Fruit fly (Drosophila melanogaster): ENCODE results near the gene chas.
A peak's percentile ranks its signal among the peaks of the same experiment; 100 is the strongest.

The chas gene

dm6 chrX:17718927-17719691, 20.6 kb upstream of the chas start (continued):
- TF ChIP-seq CG18262 (tag; optimal IDR thresholded peaks at IDR 0.05): peak; percentile 27
- TF ChIP-seq aop (GFP tag; IDR thresholded peaks at IDR 0.05): no peak
- peak; percentile 22 for TF ChIP-seq CG10979 (tag; optimal IDR thresholded peaks at IDR 0.05)
- no peak for TF ChIP-seq kah (GFP tag; optimal IDR thresholded peaks at IDR 0.05)
- TF ChIP-seq Blimp-1 (GFP tag; optimal IDR thresholded peaks at IDR 0.05): peak; percentile 9
- TF ChIP-seq CG2678 (tag; optimal IDR thresholded peaks at IDR 0.05): peak; percentile 7

DNA sequence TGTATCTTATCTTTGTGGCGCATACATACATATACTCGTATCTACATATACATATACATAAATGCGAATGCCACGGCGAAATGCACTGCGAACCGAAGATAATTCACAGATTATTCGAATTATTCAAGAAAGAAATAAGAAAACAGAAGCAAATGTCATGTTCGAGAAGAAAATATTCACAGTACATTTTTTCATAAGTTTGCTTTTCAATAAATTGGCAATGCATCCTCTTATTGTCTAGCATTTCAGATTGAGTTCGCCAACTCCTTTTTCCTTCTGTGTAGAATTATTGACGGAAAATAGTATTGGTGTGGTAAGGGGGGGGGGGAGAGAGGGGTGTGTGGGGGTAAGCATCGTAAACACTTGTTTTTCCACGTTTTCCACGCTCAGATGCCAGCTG, 19.9 kb upstream of the chas start:
- TF ChIP-seq H15 (GFP tag; IDR thresholded peaks at IDR 0.05) (no peak), CG5180 (GFP tag; optimal IDR thresholded peaks at IDR 0.05) (no peak), oc (tag; optimal IDR thresholded peaks at IDR 0.05) (no peak), Dad (GFP tag; optimal IDR thresholded peaks at IDR 0.05) (no peak), crp (GFP tag; optimal IDR thresholded peaks at IDR 0.05) (no peak), CG10462 (GFP tag; optimal IDR thresholded peaks at IDR 0.05) (no peak), BEAF-32 (GFP tag; optimal IDR thresholded peaks at IDR 0.05) (no peak), fd64A (GFP tag; optimal IDR thresholded peaks at IDR 0.05) (no peak), Sox100B (GFP tag; optimal IDR thresholded peaks at IDR 0.05) (no peak), Tbp (GFP tag; optimal IDR thresholded peaks at IDR 0.05) (no peak), CG11247 (GFP tag; IDR thresholded peaks at IDR 0.05) (no peak), lbe (GFP tag; optimal IDR thresholded peaks at IDR 0.05) (no peak), Dll (GFP tag; IDR thresholded peaks at IDR 0.05; ENCODE audit: partially characterized antibody) (no peak), eyg (GFP tag; optimal IDR thresholded peaks at IDR 0.05) (no peak), bab2 (GFP tag; optimal IDR thresholded peaks at IDR 0.05) (no peak), gsb (GFP tag; IDR thresholded peaks at IDR 0.05) (no peak), CG2116 (GFP tag; optimal IDR thresholded peaks at IDR 0.05) (no peak), sisA (GFP tag; IDR thresholded peaks at IDR 0.05) (no peak), H2.0 (GFP tag; IDR thresholded peaks at IDR 0.05) (no peak), Fer1 (GFP tag; optimal IDR thresholded peaks at IDR 0.05) (no peak)

dm6 chrX:17716814-17717565, 18.5 kb upstream of the chas start:
- TF ChIP-seq onecut (GFP tag; IDR thresholded peaks at IDR 0.05) (peak; percentile 66), CG11504 (tag; optimal IDR thresholded peaks at IDR 0.05) (peak; percentile 51), CG9876 (GFP tag; optimal IDR thresholded peaks at IDR 0.05) (no peak), Sox100B (GFP tag; optimal IDR thresholded peaks at IDR 0.05) (peak; percentile 59), MBD-R2 (GFP tag; IDR thresholded peaks at IDR 0.05) (no peak), Ssrp (tag; optimal IDR thresholded peaks at IDR 0.05) (peak; percentile 8), CG12219 (GFP tag; optimal IDR thresholded peaks at IDR 0.05) (no peak), CG10267 (tag; optimal IDR thresholded peaks at IDR 0.05) (peak; percentile 18), gem (tag; optimal IDR thresholded peaks at IDR 0.05) (peak; percentile 37), Oli (tag; optimal IDR thresholded peaks at IDR 0.05) (peak; percentile 7), phol (tag; optimal IDR thresholded peaks at IDR 0.05) (peak; percentile 63), CG10979 (tag; optimal IDR thresholded peaks at IDR 0.05) (peak; percentile 70), vnd (GFP tag; IDR thresholded peaks at IDR 0.05; ENCODE audit: partially characterized antibody) (no peak), CG31441 (GFP tag; IDR thresholded peaks at IDR 0.05) (peak; percentile 38), CG11695 (GFP tag; IDR thresholded peaks at IDR 0.05) (no peak), fd96Cb (tag; optimal IDR thresholded peaks at IDR 0.05) (peak; percentile 43), CG6254 (GFP tag; optimal IDR thresholded peaks at IDR 0.05) (peak; percentile 28), Stat92E (GFP tag; optimal IDR thresholded peaks at IDR 0.05) (no peak), CG7839 (tag; optimal IDR thresholded peaks at IDR 0.05) (peak; percentile 22), jigr1 (GFP tag; IDR thresholded peaks at IDR 0.05) (no peak), MESR4 (GFP tag; optimal IDR thresholded peaks at IDR 0.05) (no peak)

Measured in whole organism, embryonic.